Fruit fly (Drosophila melanogaster): ENCODE data around the gene CREG.
A peak's percentile ranks its signal among the peaks of the same experiment; 100 is the strongest.

CREG gene

DNA sequence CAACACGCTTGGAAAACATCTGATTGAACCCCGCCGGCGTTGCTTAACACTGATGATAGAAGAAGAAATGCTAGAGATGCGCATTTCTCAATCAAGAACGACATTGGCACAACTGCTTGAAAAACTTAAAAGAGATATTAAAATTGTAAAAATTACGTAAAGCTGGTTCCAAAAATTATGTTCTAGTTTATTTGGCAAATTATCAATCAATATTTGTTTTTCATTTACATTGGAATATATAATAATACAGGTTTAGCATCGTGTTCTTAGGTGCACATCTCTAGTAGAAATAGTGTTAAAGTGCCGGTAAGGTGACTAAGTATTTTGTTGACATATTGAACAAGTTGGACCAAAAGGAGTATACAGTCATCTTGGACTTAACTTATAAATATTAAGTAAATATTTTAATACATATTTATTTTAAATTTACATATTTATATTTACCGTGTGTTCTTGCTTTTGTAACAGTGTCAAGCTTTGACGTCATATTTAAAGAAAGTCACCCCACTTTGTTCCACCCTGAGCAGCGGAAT, 3.1 kb downstream of the CREG start, which contains the start of the genes Brf and sds22 (continued):
- TF ChIP-seq pfk (GFP tag; optimal IDR thresholded peaks at IDR 0.05) = peak; percentile 59
- no peak for TF ChIP-seq usp (GFP tag; optimal IDR thresholded peaks at IDR 0.05)
- TF ChIP-seq CG13894 (tag; optimal IDR thresholded peaks at IDR 0.05) = peak; percentile 95
- no peak for TF ChIP-seq D (optimal IDR thresholded peaks at IDR 0.05)
- peak; percentile 90 for TF ChIP-seq D (GFP tag; optimal IDR thresholded peaks at IDR 0.05)
- TF ChIP-seq CG14014 (GFP tag; IDR thresholded peaks at IDR 0.05) = peak; percentile 93
- TF ChIP-seq Hmx (GFP tag; optimal IDR thresholded peaks at IDR 0.05) = peak; percentile 90
- TF ChIP-seq CG7928 (GFP tag; optimal IDR thresholded peaks at IDR 0.05) = peak; percentile 67
- peak; percentile 98 for TF ChIP-seq nmo (GFP tag; optimal IDR thresholded peaks at IDR 0.05)
- no peak for TF ChIP-seq CG1832 (GFP tag; optimal IDR thresholded peaks at IDR 0.05)
- no peak for TF ChIP-seq CG8478 (optimal IDR thresholded peaks at IDR 0.05)
- peak; percentile 70 for TF ChIP-seq Ravus (GFP tag; IDR thresholded peaks at IDR 0.05)
- peak; percentile 46; the same call in 1 of the 2 replicates for TF ChIP-seq Dip2 (GFP tag; IDR thresholded peaks at IDR 0.05)
- TF ChIP-seq az2 (GFP tag; optimal IDR thresholded peaks at IDR 0.05) = peak; percentile 96
- no peak; the same call in 2 of the 3 replicates for TF ChIP-seq zen2 (GFP tag; IDR thresholded peaks at IDR 0.05; ENCODE audit: partially characterized antibody)
- peak; percentile 80 for TF ChIP-seq Hand (GFP tag; optimal IDR thresholded peaks at IDR 0.05)
- TF ChIP-seq slp2 (GFP tag; optimal IDR thresholded peaks at IDR 0.05) = peak; percentile 93
- TF ChIP-seq CG2120 (GFP tag; optimal IDR thresholded peaks at IDR 0.05) = peak; percentile 98
- peak; percentile 100 for TF ChIP-seq CG10267 (tag; optimal IDR thresholded peaks at IDR 0.05)
- TF ChIP-seq eyg (GFP tag; optimal IDR thresholded peaks at IDR 0.05) = peak; percentile 80
- peak; percentile 91 for TF ChIP-seq CG14441 (GFP tag; IDR thresholded peaks at IDR 0.05)
- TF ChIP-seq p53 (GFP tag; optimal IDR thresholded peaks at IDR 0.05) = peak; percentile 78
- TF ChIP-seq scrt (GFP tag; optimal IDR thresholded peaks at IDR 0.05) = peak; percentile 91
- TF ChIP-seq Mrtf (GFP tag; IDR thresholded peaks at IDR 0.05) = peak; percentile 90
- TF ChIP-seq Pdp1 (GFP tag; optimal IDR thresholded peaks at IDR 0.05) = peak; percentile 95 to 97
- TF ChIP-seq gsb-n (tag; optimal IDR thresholded peaks at IDR 0.05) = peak; percentile 93
- TF ChIP-seq mld (GFP tag; IDR thresholded peaks at IDR 0.05; ENCODE audit: partially characterized antibody) = peak; percentile 43; the same call in 1 of the 3 replicates
- TF ChIP-seq CG6813 (GFP tag; optimal IDR thresholded peaks at IDR 0.05) = peak; percentile 81
- peak; percentile 98 for TF ChIP-seq CG12391 (tag; optimal IDR thresholded peaks at IDR 0.05)
- TF ChIP-seq Hsf (GFP tag; optimal IDR thresholded peaks at IDR 0.05) = peak; percentile 98
- peak; percentile 93 for TF ChIP-seq CHES-1-like (GFP tag; optimal IDR thresholded peaks at IDR 0.05)
- peak; percentile 76 for TF ChIP-seq CG10431 (GFP tag; optimal IDR thresholded peaks at IDR 0.05)
- no peak for TF ChIP-seq hkb (optimal IDR thresholded peaks at IDR 0.05)
- TF ChIP-seq hkb (GFP tag; IDR thresholded peaks at IDR 0.05) = peak; percentile 91
- peak; percentile 92 for TF ChIP-seq CG10979 (tag; optimal IDR thresholded peaks at IDR 0.05)

- TF ChIP-seq pan (optimal IDR thresholded peaks at IDR 0.05) = no peak
- peak in 1 of 2 experiments; percentile 76 for TF ChIP-seq pan (GFP tag; optimal IDR thresholded peaks at IDR 0.05 in 1 of 2, IDR thresholded peaks at IDR 0.05 in 1 of 2)
- TF ChIP-seq Nf-YA (GFP tag; IDR thresholded peaks at IDR 0.05) = peak; percentile 57; the same call in 1 of the 2 replicates
- TF ChIP-seq Eip74EF (GFP tag; optimal IDR thresholded peaks at IDR 0.05) = peak in 1 of 2 experiments; percentile 44
- peak; percentile 92 for TF ChIP-seq ci (GFP tag; IDR thresholded peaks at IDR 0.05)
- TF ChIP-seq stwl (tag; optimal IDR thresholded peaks at IDR 0.05) = no peak
- TF ChIP-seq trh (GFP tag; optimal IDR thresholded peaks at IDR 0.05) = no peak
- peak in 1 of 2 experiments; percentile 57 for TF ChIP-seq eve (GFP tag; optimal IDR thresholded peaks at IDR 0.05)
- peak; percentile 69 for TF ChIP-seq lmd (GFP tag; IDR thresholded peaks at IDR 0.05)
- peak; percentile 81 for TF ChIP-seq CG1603 (tag; optimal IDR thresholded peaks at IDR 0.05)
- peak; percentile 32 for TF ChIP-seq pnt (GFP tag; optimal IDR thresholded peaks at IDR 0.05)
- peak; percentile 37 for TF ChIP-seq Side (GFP tag; optimal IDR thresholded peaks at IDR 0.05)
- TF ChIP-seq Hmr (GFP tag; optimal IDR thresholded peaks at IDR 0.05) = peak; percentile 30
- TF ChIP-seq CG12769 (tag; optimal IDR thresholded peaks at IDR 0.05) = peak; percentile 74
- TF ChIP-seq ftz-f1 (GFP tag; optimal IDR thresholded peaks at IDR 0.05) = no peak
- peak; percentile 75 for TF ChIP-seq lab (GFP tag; optimal IDR thresholded peaks at IDR 0.05)
Observed at dm6 chr3R:17386168-17386819, 8.1 kb downstream of the CREG start.
